Worm (Caenorhabditis elegans) whole organism, L1 larva: ENCODE results near the gene T11F9.21.
A peak's percentile ranks its signal among the peaks of the same experiment; 100 is the strongest.

ENCODE experiments used
- C04F5.9 ChIP-seq: sonication (generic microtip); optimal IDR thresholded peaks from 2 replicates; lab custom pipeline; 2016; ENCODE audit warnings: missing genetic modification characterization, missing compliant biosample characterization
- F16B12.6 ChIP-seq: fragments of 150-350 bp; optimal IDR thresholded peaks from 2 replicates; lab custom pipeline; 2014; ENCODE audit warnings: missing biosample characterization, missing genetic modification characterization
- blmp-1 ChIP-seq: fragments of 150-350 bp; optimal IDR thresholded peaks from 2 replicates; lab custom pipeline; 2014; ENCODE audit warnings: missing biosample characterization, missing genetic modification characterization
- ceh-90 ChIP-seq: sonication (generic microtip); optimal IDR thresholded peaks from 2 replicates; lab custom pipeline; 2016; ENCODE audit warnings: missing genetic modification characterization, missing compliant biosample characterization
- efl-1 ChIP-seq, 4 experiments: fragments of 150-350 bp; optimal IDR thresholded peaks in 3 of 4; peaks in 1 of 4; 1 replicate in 1 of 4; 2 replicates in 3 of 4; lab custom pipeline; 2014; ENCODE audit warnings: missing biosample characterization in 2 of 4, missing genetic modification characterization in 2 of 4, missing genetic modification reagents in 2 of 4
- elt-2 ChIP-seq: sonication (generic microtip); optimal IDR thresholded peaks from 2 replicates; lab custom pipeline; 2016; ENCODE audit warnings: missing genetic modification characterization, mild to moderate bottlenecking, inconsistent platforms, missing compliant biosample characterization, missing genetic modification reagents
- ets-5 ChIP-seq: fragments of 200-800 bp; sonication (Bioruptor generic); IDR thresholded peaks from 2 replicates; pipeline ENCODE4 v1.3.6; 2022; ENCODE audit warnings: missing genetic modification characterization, missing compliant biosample characterization
- fkh-10 ChIP-seq: sonication (generic microtip); optimal IDR thresholded peaks from 2 replicates; lab custom pipeline; 2017; ENCODE audit warnings: missing biosample characterization, missing genetic modification reagents, missing genetic modification characterization
- fkh-8 ChIP-seq: sonication (generic microtip); optimal IDR thresholded peaks from 2 replicates; lab custom pipeline; 2016; ENCODE audit warnings: mild to moderate bottlenecking, missing genetic modification characterization, missing compliant biosample characterization
- irx-1 ChIP-seq: sonication (generic microtip); optimal IDR thresholded peaks from 2 replicates; lab custom pipeline; 2016; ENCODE audit warnings: missing genetic modification characterization, missing compliant biosample characterization
- lin-14 ChIP-seq: fragments of 200-800 bp; sonication (Bioruptor generic); optimal IDR thresholded peaks from 2 replicates; lab custom pipeline; 2018; ENCODE audit warnings: mild to moderate bottlenecking, missing genetic modification characterization, moderate library complexity, missing compliant biosample characterization
- lin-15B ChIP-seq: fragments of 150-350 bp; sonication (generic microtip); optimal IDR thresholded peaks from 3 replicates; lab custom pipeline; 2014; ENCODE audit warnings: missing biosample characterization, missing genetic modification characterization
- lin-35 ChIP-seq, 2 experiments: fragments of 150-350 bp; optimal IDR thresholded peaks; 2 replicates each; lab custom pipeline; 2014; ENCODE audit warnings: missing biosample characterization in 2 of 2, missing genetic modification characterization in 2 of 2, missing genetic modification reagents in 2 of 2
- lin-39 ChIP-seq: fragments of 150-350 bp; optimal IDR thresholded peaks from 2 replicates; lab custom pipeline; 2014; ENCODE audit warnings: missing biosample characterization, missing genetic modification reagents, missing genetic modification characterization
- mdl-1 ChIP-seq, 2 experiments: fragments of 150-350 bp; optimal IDR thresholded peaks; 2 replicates each; lab custom pipeline; 2014 to 2017; ENCODE audit warnings: missing biosample characterization in 2 of 2, missing genetic modification characterization in 2 of 2, inconsistent platforms in 1 of 2
- mef-2 ChIP-seq: fragments of 150-350 bp; optimal IDR thresholded peaks from 2 replicates; lab custom pipeline; 2014; ENCODE audit warnings: missing biosample characterization, missing genetic modification characterization
- nhr-20 ChIP-seq: sonication (generic microtip); optimal IDR thresholded peaks from 2 replicates; lab custom pipeline; 2016; ENCODE audit warnings: mild to moderate bottlenecking, missing genetic modification characterization, missing compliant biosample characterization
- nhr-71 ChIP-seq: sonication (generic microtip); optimal IDR thresholded peaks from 2 replicates; lab custom pipeline; 2016; ENCODE audit warnings: mild to moderate bottlenecking, missing genetic modification characterization, moderate library complexity, missing compliant biosample characterization
- nhr-76 ChIP-seq: sonication (generic microtip); optimal IDR thresholded peaks from 2 replicates; lab custom pipeline; 2017; ENCODE audit warnings: missing biosample characterization, missing genetic modification characterization
- nhr-77 ChIP-seq: fragments of 150-350 bp; optimal IDR thresholded peaks from 2 replicates; lab custom pipeline; 2014; ENCODE audit warnings: missing biosample characterization, missing genetic modification characterization
- nhr-84 ChIP-seq: sonication (generic microtip); optimal IDR thresholded peaks from 2 replicates; lab custom pipeline; 2017; ENCODE audit warnings: missing biosample characterization, missing genetic modification characterization
- pqm-1 ChIP-seq: sonication (generic microtip); optimal IDR thresholded peaks from 3 replicates; lab custom pipeline; 2017; ENCODE audit warnings: missing biosample characterization, missing genetic modification characterization
- rnt-1 ChIP-seq: sonication (generic microtip); optimal IDR thresholded peaks from 2 replicates; lab custom pipeline; 2016; ENCODE audit warnings: mild to moderate bottlenecking, missing genetic modification characterization, moderate library complexity, missing compliant biosample characterization
- skn-1 ChIP-seq: fragments of 150-350 bp; optimal IDR thresholded peaks from 2 replicates; lab custom pipeline; 2014; ENCODE audit warnings: missing biosample characterization, missing genetic modification characterization
- snpc-4 ChIP-seq: fragments of 150-350 bp; optimal IDR thresholded peaks from 2 replicates; lab custom pipeline; 2014; ENCODE audit warnings: missing biosample characterization, missing genetic modification characterization
- sptf-1 ChIP-seq: fragments of 150-350 bp; optimal IDR thresholded peaks from 2 replicates; lab custom pipeline; 2014; ENCODE audit warnings: missing biosample characterization, missing genetic modification characterization
- sup-37 ChIP-seq: fragments of 200-800 bp; sonication (Bioruptor generic); optimal IDR thresholded peaks from 2 replicates; lab custom pipeline; 2018; ENCODE audit warnings: mild to moderate bottlenecking, missing genetic modification characterization, missing compliant biosample characterization
- tbx-2 ChIP-seq: sonication (generic microtip); optimal IDR thresholded peaks from 2 replicates; lab custom pipeline; 2016; ENCODE audit warnings: missing genetic modification characterization, missing compliant biosample characterization
- unc-62 ChIP-seq: fragments of 150-350 bp; optimal IDR thresholded peaks from 2 replicates; lab custom pipeline; 2014; ENCODE audit warnings: missing biosample characterization, missing genetic modification reagents, missing genetic modification characterization
- vab-15 ChIP-seq: sonication (generic microtip); optimal IDR thresholded peaks from 2 replicates; lab custom pipeline; 2017; ENCODE audit warnings: missing genotype, mild to moderate bottlenecking, missing genetic modification characterization, missing compliant biosample characterization
- ztf-4 ChIP-seq: fragments of 150-350 bp; optimal IDR thresholded peaks from 2 replicates; lab custom pipeline; 2014; ENCODE audit warnings: missing biosample characterization, missing genetic modification characterization

T11F9.21 gene

ce11 chrV:11488288-11488687, 4.3 kb upstream of the T11F9.21 start:
- TF ChIP-seq rnt-1 (tag; lab: Kevin White, UChicago) (no peak), sup-37 (GFP tag; lab: Kevin White, UChicago) (no peak), vab-15 (no peak), nhr-71 (tag; lab: Kevin White, UChicago) (no peak), elt-2 (no peak), sptf-1 (tag; lab: Kevin White, UChicago) (no peak), mdl-1 (tag; optimal IDR thresholded peaks at IDR 0.05; lab: Kevin White, UChicago) (no peak), skn-1 (tag; lab: Kevin White, UChicago) (no peak), nhr-84 (tag; lab: Kevin White, UChicago) (no peak), irx-1 (no peak), efl-1 (optimal IDR thresholded peaks at IDR 0.05; lab: Kevin White, UChicago) (no peak), efl-1 (GFP tag; optimal IDR thresholded peaks at IDR 0.05 in 1 of 2; lab: Kevin White, UChicago) (no peak), ceh-90 (tag; lab: Kevin White, UChicago) (no peak), ets-5 (GFP tag; lab: Robert Waterston, UW) (no peak)
- TF ChIP-seq, all 84 proteins: peak for 0

- TF ChIP-seq rnt-1 (tag; lab: Kevin White, UChicago): peak; percentile 20
- peak; percentile 18 for TF ChIP-seq blmp-1 (tag; lab: Kevin White, UChicago)
- TF ChIP-seq fkh-10: no peak
- TF ChIP-seq nhr-20 (tag; lab: Kevin White, UChicago): peak; percentile 21
These were observed 2.2 kb upstream of the T11F9.21 start, which contains the start of gene dhs-19 for ce11 chrV:11490382-11490781. Gene dhs-19 (minus strand): TSS chrV:11490482.

- TF ChIP-seq mef-2 (tag; lab: Kevin White, UChicago) (no peak), fkh-8 (tag; lab: Kevin White, UChicago) (no peak), lin-35 (GFP tag; optimal IDR thresholded peaks at IDR 0.05; lab: Kevin White, UChicago) (no peak), ztf-4 (tag; lab: Kevin White, UChicago) (no peak), unc-62 (GFP tag; lab: Kevin White, UChicago) (no peak)
These were observed 3.7 kb downstream of the T11F9.21 start, which contains the start of gene htrl-1 for ce11 chrV:11496283-11496682. Gene htrl-1 (minus strand): TSS chrV:11496383.

ce11 chrV:11497475-11497874, 4.9 kb downstream of the T11F9.21 start:
- TF ChIP-seq elt-2 (no peak), lin-15B (no peak), pqm-1 (tag; lab: Kevin White, UChicago) (no peak), F16B12.6 (tag; lab: Kevin White, UChicago) (no peak), tbx-2 (tag; lab: Kevin White, UChicago) (no peak), mdl-1 (tag; optimal IDR thresholded peaks at IDR 0.05; lab: Kevin White, UChicago) (no peak), nhr-77 (no peak), lin-39 (no peak), nhr-76 (no peak), snpc-4 (tag; lab: Kevin White, UChicago) (no peak), C04F5.9 (tag; lab: Kevin White, UChicago) (no peak)
- TF ChIP-seq, all 84 proteins: peak for 0

- TF ChIP-seq nhr-84 (tag; lab: Kevin White, UChicago): no peak
- TF ChIP-seq blmp-1 (tag; lab: Kevin White, UChicago): peak; percentile 40
- peak; percentile 48 for TF ChIP-seq lin-14 (GFP tag; lab: Kevin White, UChicago)
- no peak for TF ChIP-seq mdl-1 (tag; optimal IDR thresholded peaks at IDR 0.05; lab: Kevin White, UChicago)
- no peak for TF ChIP-seq C04F5.9 (tag; lab: Kevin White, UChicago)
These were observed 7.2 kb downstream of the T11F9.21 start for ce11 chrV:11499786-11500185.

- TF ChIP-seq blmp-1 (tag; lab: Kevin White, UChicago): peak; percentile 33
- TF ChIP-seq F16B12.6 (tag; lab: Kevin White, UChicago): no peak
- no peak for TF ChIP-seq efl-1 (optimal IDR thresholded peaks at IDR 0.05; lab: Kevin White, UChicago)
- TF ChIP-seq efl-1 (GFP tag; optimal IDR thresholded peaks at IDR 0.05 in 1 of 2; lab: Kevin White, UChicago): peak in 1 of 2 experiments; percentile 64
These were observed 8.4 kb downstream of the T11F9.21 start for ce11 chrV:11500980-11501379.
